Worm (Caenorhabditis elegans) whole organism, L3 larva: ENCODE measurements around the gene C11G6.2.

ENCODE experiments used
- ceh-28 ChIP-seq: fragments of 150-350 bp; optimal IDR thresholded peaks from 2 replicates; lab custom pipeline; 2014; ENCODE audit warnings: missing biosample characterization, missing genetic modification reagents, missing genetic modification characterization
- daf-12 ChIP-seq: fragments of 150-350 bp; optimal IDR thresholded peaks from 2 replicates; lab custom pipeline; 2014; ENCODE audit warnings: missing biosample characterization, missing genetic modification reagents, missing genetic modification characterization
- nhr-28 ChIP-seq: fragments of 150-350 bp; optimal IDR thresholded peaks from 2 replicates; lab custom pipeline; 2014; ENCODE audit warnings: missing biosample characterization, missing genetic modification characterization
- nhr-76 ChIP-seq: fragments of 150-350 bp; sonication (generic microtip); optimal IDR thresholded peaks from 5 replicates; lab custom pipeline; 2014; ENCODE audit warnings: missing biosample characterization, missing genetic modification characterization
- pqm-1 ChIP-seq: fragments of 150-350 bp; optimal IDR thresholded peaks from 2 replicates; lab custom pipeline; 2017; ENCODE audit warnings: missing biosample characterization, missing genetic modification characterization, inconsistent platforms
- unc-39 ChIP-seq: sonication (generic microtip); optimal IDR thresholded peaks from 4 replicates; lab custom pipeline; 2017; ENCODE audit warnings: missing biosample characterization, missing genetic modification characterization
- zag-1 ChIP-seq: fragments of 150-350 bp; optimal IDR thresholded peaks from 2 replicates; lab custom pipeline; 2014; ENCODE audit warnings: missing biosample characterization, missing genetic modification characterization

ce11 chrX:16299859-16300258 is 28.6 kb upstream of the C11G6.2 start, which contains the start of gene twk-21:
- no peak for TF ChIP-seq zag-1 (tag; lab: Kevin White, UChicago)
- TF ChIP-seq daf-12 (tag; lab: Kevin White, UChicago), result no peak
- no peak for TF ChIP-seq unc-39 (tag; lab: Kevin White, UChicago)
- no peak for TF ChIP-seq ceh-28 (tag; lab: Kevin White, UChicago)
- TF ChIP-seq nhr-28, result no peak
- TF ChIP-seq pqm-1, result no peak
- TF ChIP-seq nhr-76 (tag; lab: Kevin White, UChicago), result no peak
